Worm (Caenorhabditis elegans): ENCODE measurements around the gene F40G12.6.

- TF ChIP-seq chd-7 (tag; optimal IDR thresholded peaks at IDR 0.05): no peak
- TF ChIP-seq nhr-90 (tag; optimal IDR thresholded peaks at IDR 0.05): no peak
- no peak for TF ChIP-seq gei-17 (GFP tag; optimal IDR thresholded peaks at IDR 0.05)
- no peak for TF ChIP-seq lsl-1 (GFP tag; optimal IDR thresholded peaks at IDR 0.05)
- no peak for TF ChIP-seq ets-4 (GFP tag; optimal IDR thresholded peaks at IDR 0.05)
- TF ChIP-seq him-1 (tag; optimal IDR thresholded peaks at IDR 0.05): no peak
- no peak for TF ChIP-seq unc-130 (GFP tag; optimal IDR thresholded peaks at IDR 0.05)
- TF ChIP-seq pbrm-1 (GFP tag; IDR thresholded peaks at IDR 0.05): no peak
- no peak for TF ChIP-seq ceh-79 (tag; optimal IDR thresholded peaks at IDR 0.05)
Measured at ce11 chrV:14226373-14226772, 46.5 kb downstream of the F40G12.6 start, which contains the start of gene nep-21.
